Worm (Caenorhabditis elegans) whole organism, L3 larva: ENCODE results near the gene spp-28.
A peak's percentile ranks its signal among the peaks of the same experiment; 100 is the strongest.

ENCODE experiments used
- ama-1 ChIP-seq: fragments of 150-350 bp; optimal IDR thresholded peaks from 2 replicates; lab custom pipeline; 2018
- ceh-16 ChIP-seq: sonication (generic microtip); optimal IDR thresholded peaks from 2 replicates; lab custom pipeline; 2017; ENCODE audit warnings: missing biosample characterization, missing genetic modification characterization
- daf-12 ChIP-seq: fragments of 150-350 bp; optimal IDR thresholded peaks from 2 replicates; lab custom pipeline; 2014; ENCODE audit warnings: missing biosample characterization, missing genetic modification reagents, missing genetic modification characterization
- elt-1 ChIP-seq: fragments of 150-350 bp; optimal IDR thresholded peaks from 2 replicates; lab custom pipeline; 2014; ENCODE audit warnings: missing biosample characterization, missing genetic modification characterization
- elt-3 ChIP-seq, 3 experiments: fragments of 150-350 bp in 1 of 3; sonication (generic microtip) in 2 of 3; optimal IDR thresholded peaks; 2 replicates in 2 of 3; 4 replicates in 1 of 3; lab custom pipeline; 2014 to 2017; ENCODE audit warnings: missing biosample characterization in 3 of 3, missing genetic modification characterization in 3 of 3
- lin-15B ChIP-seq: fragments of 150-350 bp; optimal IDR thresholded peaks from 2 replicates; lab custom pipeline; 2014; ENCODE audit warnings: missing biosample characterization, missing genetic modification characterization
- nfya-1 ChIP-seq: sonication (generic microtip); optimal IDR thresholded peaks from 2 replicates; lab custom pipeline; 2017; ENCODE audit warnings: missing genetic modification characterization, mild to moderate bottlenecking, missing compliant biosample characterization, antibody characterized with exemption, moderate library complexity; ENCODE audit not compliant: insufficient read depth
- nhr-12 ChIP-seq: fragments of 150-350 bp; optimal IDR thresholded peaks from 2 replicates; lab custom pipeline; 2014; ENCODE audit warnings: missing biosample characterization, missing genetic modification characterization
- nhr-25 ChIP-seq: sonication (generic microtip); optimal IDR thresholded peaks from 2 replicates; lab custom pipeline; 2017; ENCODE audit warnings: missing biosample characterization, missing genetic modification characterization
- nhr-77 ChIP-seq: fragments of 150-350 bp; optimal IDR thresholded peaks from 2 replicates; lab custom pipeline; 2014; ENCODE audit warnings: missing biosample characterization, missing genetic modification characterization
- pqm-1 ChIP-seq: fragments of 150-350 bp; optimal IDR thresholded peaks from 2 replicates; lab custom pipeline; 2017; ENCODE audit warnings: missing biosample characterization, missing genetic modification characterization, inconsistent platforms
- snpc-4 ChIP-seq: fragments of 150-350 bp; optimal IDR thresholded peaks from 2 replicates; lab custom pipeline; 2014; ENCODE audit warnings: missing biosample characterization, missing genetic modification characterization
- unc-39 ChIP-seq: sonication (generic microtip); optimal IDR thresholded peaks from 4 replicates; lab custom pipeline; 2017; ENCODE audit warnings: missing biosample characterization, missing genetic modification characterization

DNA sequence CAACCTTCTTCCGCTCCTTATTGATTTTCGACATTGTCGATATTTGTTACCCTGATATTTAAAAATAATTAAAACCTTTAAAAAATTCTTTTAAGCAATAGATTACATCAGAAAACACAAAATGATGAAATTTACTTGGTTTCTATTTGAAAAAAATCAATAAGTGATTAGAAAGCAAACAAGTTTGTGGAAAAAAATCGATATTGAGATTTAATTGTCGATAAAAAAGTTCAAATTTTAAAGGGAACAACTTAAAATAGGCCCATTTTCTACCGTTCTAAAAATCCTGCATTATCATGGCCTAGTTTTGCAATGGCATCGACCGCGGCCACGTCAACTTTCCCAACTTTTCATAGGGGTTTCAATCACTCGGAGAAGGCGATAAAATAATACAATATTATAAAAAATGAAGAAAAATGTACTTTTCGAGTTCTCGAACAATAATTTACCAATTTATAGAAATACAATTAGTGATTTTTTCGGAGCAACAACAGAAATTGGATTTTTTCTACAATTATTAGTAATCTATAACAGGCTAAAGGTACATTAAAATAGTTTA is 3.3 kb downstream of the spp-28 start, which contains the start of gene lars-1:
- no peak for TF ChIP-seq snpc-4
- no peak for TF ChIP-seq nhr-25 (tag; lab: Kevin White, UChicago)
- peak; percentile 49 for TF ChIP-seq lin-15B (tag; lab: Kevin White, UChicago)
- TF ChIP-seq daf-12 (tag; lab: Kevin White, UChicago): no peak
- TF ChIP-seq nfya-1: peak; percentile 22
- TF ChIP-seq ceh-16 (tag; lab: Kevin White, UChicago): no peak
- no peak for TF ChIP-seq elt-3 (tag; optimal IDR thresholded peaks at IDR 0.05; lab: Kevin White, UChicago)
- TF ChIP-seq nhr-12 (tag; lab: Kevin White, UChicago): no peak
- TF ChIP-seq unc-39 (tag; lab: Kevin White, UChicago): no peak
- TF ChIP-seq elt-1: no peak
- TF ChIP-seq nhr-77 (tag; lab: Kevin White, UChicago): no peak
- TF ChIP-seq ama-1 (lab: Kevin White, UChicago): no peak
- TF ChIP-seq pqm-1 (tag; lab: Kevin White, UChicago): no peak
